Worm (Caenorhabditis elegans) whole organism, L4 larva: Measurements from ENCODE around the gene anmt-2.

Source experiments
- F10B5.3 ChIP-seq: sonication (generic microtip); optimal IDR thresholded peaks from 2 replicates; lab custom pipeline; 2016; ENCODE audit warnings: mild to moderate bottlenecking, missing genetic modification characterization, missing compliant biosample characterization
- Y48G9A.11 ChIP-seq: fragments of 200-800 bp; sonication (Bioruptor generic); IDR thresholded peaks from 2 replicates; pipeline ENCODE4 v1.3.6; 2022; ENCODE audit warnings: missing genetic modification reagents, missing genetic modification characterization, missing compliant biosample characterization
- aha-1 ChIP-seq: fragments of 150-350 bp; peaks from one replicate; lab custom pipeline; 2014; ENCODE audit warnings: missing biosample characterization, missing genetic modification characterization
- ama-1 ChIP-seq: fragments of 150-350 bp; optimal IDR thresholded peaks from 2 replicates; lab custom pipeline; 2014; ENCODE audit warnings: inconsistent platforms, mixed read lengths
- ceh-20 ChIP-seq: fragments of 200-800 bp; sonication (Bioruptor generic); IDR thresholded peaks from 2 replicates; pipeline ENCODE4 v1.3.6; 2022; ENCODE audit warnings: missing genetic modification reagents, missing genetic modification characterization, missing compliant biosample characterization
- ceh-32 ChIP-seq: sonication (generic microtip); optimal IDR thresholded peaks from 2 replicates; lab custom pipeline; 2016; ENCODE audit warnings: mild to moderate bottlenecking, missing genetic modification characterization, missing compliant biosample characterization; ENCODE audit not compliant: poor library complexity
- cey-2 ChIP-seq: sonication (generic microtip); optimal IDR thresholded peaks from 3 replicates; lab custom pipeline; 2017; ENCODE audit warnings: missing genetic modification characterization, mild to moderate bottlenecking, missing compliant biosample characterization, antibody characterized with exemption, borderline replicate concordance; ENCODE audit not compliant: insufficient read depth
- daf-12 ChIP-seq: fragments of 150-350 bp; optimal IDR thresholded peaks from 2 replicates; lab custom pipeline; 2014; ENCODE audit warnings: missing biosample characterization, missing genetic modification reagents, missing genetic modification characterization
- daf-16 ChIP-seq, 3 experiments: sonication (generic microtip); optimal IDR thresholded peaks; 2 replicates each; lab custom pipeline; 2016 to 2017; ENCODE audit warnings: missing genetic modification characterization in 3 of 3, missing genetic modification reagents in 3 of 3, mild to moderate bottlenecking in 2 of 3, missing compliant biosample characterization in 2 of 3, missing biosample characterization in 1 of 3, moderate library complexity in 1 of 3
- daf-19 ChIP-seq: fragments of 200-800 bp; sonication (Bioruptor generic); conservative IDR thresholded peaks from 2 replicates; pipeline ENCODE4 v1.3.6; 2022; ENCODE audit warnings: missing genetic modification characterization, missing compliant biosample characterization
- daf-8 ChIP-seq: fragments of 200-800 bp; sonication (Bioruptor generic); IDR thresholded peaks from 2 replicates; pipeline ENCODE4 v1.3.6; 2022; ENCODE audit warnings: missing genetic modification characterization, missing compliant biosample characterization
- dmd-6 ChIP-seq: fragments of 200-800 bp; sonication (Bioruptor generic); IDR thresholded peaks from 2 replicates; pipeline ENCODE4 v1.3.6; 2022; ENCODE audit warnings: missing genetic modification reagents, missing genetic modification characterization, missing compliant biosample characterization
- fkh-10 ChIP-seq: fragments of 150-350 bp; optimal IDR thresholded peaks from 2 replicates; lab custom pipeline; 2014; ENCODE audit warnings: missing biosample characterization, missing genetic modification reagents, missing genetic modification characterization
- hlh-11 ChIP-seq: fragments of 200-800 bp; sonication (Bioruptor generic); optimal IDR thresholded peaks from 2 replicates; lab custom pipeline; 2018; ENCODE audit warnings: mild to moderate bottlenecking, missing genetic modification characterization, missing compliant biosample characterization
- hlh-30 ChIP-seq: sonication (generic microtip); optimal IDR thresholded peaks from 2 replicates; lab custom pipeline; 2017; ENCODE audit warnings: antibody characterized with exemption, mild to moderate bottlenecking, missing genetic modification characterization, missing compliant biosample characterization; ENCODE audit not compliant: insufficient read depth
- hmg-1.1 ChIP-seq: fragments of 200-800 bp; sonication (Bioruptor generic); IDR thresholded peaks from 2 replicates; pipeline ENCODE4 v1.3.6; 2022; ENCODE audit warnings: missing genetic modification reagents, missing genetic modification characterization, missing compliant biosample characterization
- jun-1 ChIP-seq: fragments of 150-350 bp; optimal IDR thresholded peaks from 2 replicates; lab custom pipeline; 2014; ENCODE audit warnings: missing biosample characterization, missing genetic modification reagents, missing genetic modification characterization
- lin-1 ChIP-seq: fragments of 200-800 bp; sonication (Bioruptor generic); IDR thresholded peaks from 2 replicates; pipeline ENCODE4 v1.3.6; 2022; ENCODE audit warnings: missing genetic modification reagents, missing genetic modification characterization, missing compliant biosample characterization
- lin-13 ChIP-seq: fragments of 150-350 bp; optimal IDR thresholded peaks from 2 replicates; lab custom pipeline; 2014; ENCODE audit warnings: missing biosample characterization, missing genetic modification reagents, missing genetic modification characterization
- lir-3 ChIP-seq: sonication (generic microtip); optimal IDR thresholded peaks from 2 replicates; lab custom pipeline; 2016; ENCODE audit warnings: mild to moderate bottlenecking, missing genetic modification characterization, missing compliant biosample characterization
- lsy-2 ChIP-seq, 2 experiments: fragments of 150-350 bp in 1 of 2; sonication (generic microtip) in 1 of 2; optimal IDR thresholded peaks; 2 replicates each; lab custom pipeline; 2014 to 2017; ENCODE audit warnings: missing biosample characterization in 2 of 2, missing genetic modification characterization in 2 of 2
- mdl-1 ChIP-seq, 2 experiments: fragments of 150-350 bp in 1 of 2; sonication (generic microtip) in 1 of 2; optimal IDR thresholded peaks; 2 replicates each; lab custom pipeline; 2014 to 2017; ENCODE audit warnings: missing biosample characterization in 2 of 2, missing genetic modification characterization in 2 of 2
- mep-1 ChIP-seq: fragments of 150-350 bp; sonication (generic microtip); optimal IDR thresholded peaks from 3 replicates; lab custom pipeline; 2014; ENCODE audit warnings: missing biosample characterization, missing genetic modification characterization
- mxl-2 ChIP-seq: fragments of 200-800 bp; sonication (Bioruptor generic); conservative IDR thresholded peaks from 2 replicates; pipeline ENCODE4 v1.3.6; 2022; ENCODE audit warnings: missing genetic modification reagents, missing genetic modification characterization, missing compliant biosample characterization
- nhr-11 ChIP-seq: fragments of 150-350 bp; optimal IDR thresholded peaks from 2 replicates; lab custom pipeline; 2014; ENCODE audit warnings: missing biosample characterization, missing genetic modification characterization
- nhr-237 ChIP-seq: sonication (generic microtip); optimal IDR thresholded peaks from 2 replicates; lab custom pipeline; 2017; ENCODE audit warnings: missing biosample characterization, missing genetic modification characterization
- nhr-28 ChIP-seq: fragments of 150-350 bp; optimal IDR thresholded peaks from 2 replicates; lab custom pipeline; 2014; ENCODE audit warnings: missing biosample characterization, missing genetic modification characterization
- nhr-41 ChIP-seq: fragments of 200-800 bp; sonication (Bioruptor generic); IDR thresholded peaks from 2 replicates; pipeline ENCODE4 v1.3.6; 2022; ENCODE audit warnings: missing genetic modification reagents, missing genetic modification characterization, missing compliant biosample characterization
- nhr-42 ChIP-seq: fragments of 200-800 bp; sonication (Bioruptor generic); IDR thresholded peaks from 2 replicates; pipeline ENCODE4 v1.3.6; 2022; ENCODE audit warnings: missing genetic modification characterization, missing compliant biosample characterization
- nhr-48 ChIP-seq: sonication (generic microtip); optimal IDR thresholded peaks from 2 replicates; lab custom pipeline; 2016; ENCODE audit warnings: mild to moderate bottlenecking, missing genetic modification characterization, missing compliant biosample characterization
- nhr-76 ChIP-seq: fragments of 150-350 bp; optimal IDR thresholded peaks from 2 replicates; lab custom pipeline; 2014; ENCODE audit warnings: missing biosample characterization, missing genetic modification characterization
- pha-4 ChIP-seq, 2 experiments: fragments of 150-350 bp in 1 of 2; fragments of 200-800 bp in 1 of 2; sonication (Bioruptor generic) in 1 of 2; IDR thresholded peaks in 1 of 2; optimal IDR thresholded peaks in 1 of 2; 2 replicates each; pipeline versions ENCODE4 v1.3.6 to Lab custom; 2014 to 2022; ENCODE audit warnings: missing genetic modification characterization in 2 of 2, missing genetic modification reagents in 2 of 2, missing biosample characterization in 1 of 2, missing compliant biosample characterization in 1 of 2
- rbr-2 ChIP-seq: sonication (generic microtip); optimal IDR thresholded peaks from 2 replicates; lab custom pipeline; 2016; ENCODE audit warnings: missing genotype, missing genetic modification characterization, missing compliant biosample characterization
- set-16 ChIP-seq: fragments of 200-800 bp; sonication (Bioruptor generic); IDR thresholded peaks from 2 replicates; pipeline ENCODE4 v1.3.6; 2022; ENCODE audit warnings: missing genetic modification reagents, missing genetic modification characterization, missing compliant biosample characterization
- spr-3 ChIP-seq: fragments of 200-800 bp; sonication (Bioruptor generic); optimal IDR thresholded peaks from 2 replicates; lab custom pipeline; 2018; ENCODE audit warnings: mild to moderate bottlenecking, missing genetic modification characterization, missing compliant biosample characterization
- tra-1 ChIP-seq: fragments of 200-800 bp; sonication (Bioruptor generic); IDR thresholded peaks from 2 replicates; pipeline ENCODE4 v1.3.6; 2022; ENCODE audit warnings: missing genetic modification reagents, missing genetic modification characterization, missing compliant biosample characterization
- unc-130 ChIP-seq: sonication (generic microtip); optimal IDR thresholded peaks from 2 replicates; lab custom pipeline; 2016; ENCODE audit warnings: missing genetic modification reagents, missing genetic modification characterization, missing compliant biosample characterization
- unc-62 ChIP-seq, 3 experiments: fragments of 150-350 bp in 1 of 3; sonication (generic microtip); optimal IDR thresholded peaks in 2 of 3; peaks in 1 of 3; 1 replicate in 1 of 3; 2 replicates in 2 of 3; lab custom pipeline; 2014 to 2017; ENCODE audit warnings: missing biosample characterization in 3 of 3, missing genetic modification characterization in 3 of 3, missing genetic modification reagents in 3 of 3, missing genotype in 1 of 3
- zip-11 ChIP-seq: fragments of 200-800 bp; sonication (Bioruptor generic); IDR thresholded peaks from 2 replicates; pipeline ENCODE4 v1.3.6; 2022; ENCODE audit warnings: missing genetic modification characterization, missing compliant biosample characterization

The anmt-2 gene

DNA sequence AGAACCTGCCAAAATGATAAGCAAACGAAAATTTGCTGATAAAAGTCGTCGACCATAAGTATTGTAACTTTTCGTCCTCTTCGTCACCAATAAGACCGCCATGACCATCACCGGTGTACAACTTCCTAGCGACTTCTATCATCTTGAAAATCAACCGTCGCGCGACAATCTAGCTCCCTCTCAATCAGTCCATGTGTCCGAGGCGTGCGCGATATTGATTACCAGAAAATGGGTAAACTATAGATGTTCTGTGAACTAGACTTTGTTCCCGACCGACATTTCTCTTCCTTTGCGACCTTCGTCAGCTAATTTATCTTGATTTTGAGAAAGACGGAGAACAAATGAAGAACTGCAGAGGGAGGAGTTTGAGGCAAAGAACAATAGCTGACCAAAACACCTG is 12.2 kb downstream of the anmt-2 start (continued):
- TF ChIP-seq lir-3 (no peak), jun-1 (no peak), aha-1 (peak; percentile 84), zip-11 (GFP tag; lab: Robert Waterston, UW) (no peak), lin-1 (GFP tag; lab: Robert Waterston, UW) (no peak), cey-2 (tag; lab: Kevin White, UChicago) (no peak), ceh-32 (tag; lab: Kevin White, UChicago) (no peak)

DNA sequence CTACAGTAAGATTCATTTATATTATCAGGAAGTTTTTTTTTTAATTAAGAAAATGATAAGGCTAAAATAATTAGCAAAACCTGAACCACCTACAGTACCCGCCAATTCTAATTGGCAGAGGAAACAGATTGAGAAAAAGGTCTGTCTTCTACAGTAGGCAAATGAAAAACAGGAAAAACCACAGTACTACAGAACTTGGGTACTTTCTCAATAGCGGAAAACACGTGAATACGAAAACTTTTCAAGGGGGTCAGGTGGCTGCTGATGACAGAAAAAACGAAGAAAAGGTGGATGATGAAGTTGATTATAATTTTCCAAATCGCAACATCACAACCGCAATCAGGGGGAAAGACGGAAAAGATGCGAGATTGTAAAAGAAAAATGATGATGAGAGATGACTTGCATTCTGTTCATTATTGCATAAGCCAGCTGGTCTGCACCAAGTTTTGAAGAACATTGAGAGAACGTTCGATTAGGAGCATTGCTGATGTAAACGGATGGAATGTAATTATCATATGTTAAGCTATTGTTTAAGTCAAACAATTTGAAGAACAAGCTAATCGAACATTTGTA is 13.1 kb downstream of the anmt-2 start:
- peak in 1 of 2 experiments; percentile 78 for TF ChIP-seq unc-62 (GFP tag; optimal IDR thresholded peaks at IDR 0.05 in 1 of 2; lab: Kevin White, UChicago)
- no peak for TF ChIP-seq unc-62 (tag; optimal IDR thresholded peaks at IDR 0.05; lab: Kevin White, UChicago)
- peak in 1 of 2 experiments; percentile 26 for TF ChIP-seq lsy-2 (tag; optimal IDR thresholded peaks at IDR 0.05; lab: Kevin White, UChicago)
- no peak for TF ChIP-seq lin-13 (GFP tag; lab: Kevin White, UChicago)
- TF ChIP-seq nhr-11: peak; percentile 81
- TF ChIP-seq nhr-28: peak; percentile 56
- peak; percentile 22 for TF ChIP-seq hlh-11
- TF ChIP-seq hlh-30: peak; percentile 80
- TF ChIP-seq nhr-237 (tag; lab: Kevin White, UChicago): no peak
- no peak for TF ChIP-seq nhr-76 (tag; lab: Kevin White, UChicago)
- TF ChIP-seq mdl-1 (tag; optimal IDR thresholded peaks at IDR 0.05; lab: Kevin White, UChicago): peak in 1 of 2 experiments; percentile 73
- TF ChIP-seq cey-2 (tag; lab: Kevin White, UChicago): peak; percentile 60
- TF ChIP-seq nhr-48 (tag; lab: Kevin White, UChicago): peak; percentile 60

DNA sequence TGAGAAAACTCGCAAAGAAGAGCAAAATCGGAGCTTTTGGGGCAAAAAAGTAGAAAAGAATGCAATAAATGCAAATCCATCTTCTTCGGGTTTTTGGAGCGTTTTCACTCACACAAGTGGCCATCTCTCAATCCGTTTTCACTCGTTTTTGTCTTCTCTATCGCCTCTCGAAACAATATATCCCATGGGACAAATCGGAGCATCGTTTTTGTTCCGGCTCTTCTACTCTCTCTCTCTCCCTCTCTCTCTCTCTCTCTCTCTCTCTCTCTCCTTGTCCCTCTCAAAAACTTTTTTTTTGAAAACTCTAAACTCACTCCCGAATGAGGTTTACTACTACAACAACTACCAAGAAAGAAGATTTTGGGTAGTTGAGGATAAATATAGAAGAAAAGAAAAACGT is 16.0 kb downstream of the anmt-2 start:
- TF ChIP-seq ceh-20 (GFP tag; lab: Robert Waterston, UW) (peak; percentile 37; the same call in 1 of the 2 replicates), daf-16 (GFP tag; optimal IDR thresholded peaks at IDR 0.05; lab: Kevin White, UChicago) (no peak), daf-16 (tag; optimal IDR thresholded peaks at IDR 0.05; lab: Kevin White, UChicago) (no peak), F10B5.3 (tag; lab: Kevin White, UChicago) (no peak), unc-62 (GFP tag; optimal IDR thresholded peaks at IDR 0.05 in 1 of 2; lab: Kevin White, UChicago) (peak in 1 of 2 experiments; percentile 2), unc-62 (tag; optimal IDR thresholded peaks at IDR 0.05; lab: Kevin White, UChicago) (no peak), pha-4 (GFP tag; IDR thresholded peaks at IDR 0.05; lab: Robert Waterston, UW) (0 out of 2 replicates have a peak, but pooled peaks have one; percentile 10), pha-4 (tag; optimal IDR thresholded peaks at IDR 0.05; lab: Kevin White, UChicago) (no peak), nhr-42 (GFP tag; lab: Robert Waterston, UW) (no peak), lsy-2 (tag; optimal IDR thresholded peaks at IDR 0.05; lab: Kevin White, UChicago) (peak in 1 of 2 experiments; percentile 33), Y48G9A.11 (GFP tag; lab: Robert Waterston, UW) (no peak), aha-1 (peak; percentile 99), fkh-10 (GFP tag; lab: Kevin White, UChicago) (peak; percentile 48), set-16 (GFP tag; lab: Robert Waterston, UW) (no peak; the same call in 1 of the 2 replicates), nhr-11 (no peak)

DNA sequence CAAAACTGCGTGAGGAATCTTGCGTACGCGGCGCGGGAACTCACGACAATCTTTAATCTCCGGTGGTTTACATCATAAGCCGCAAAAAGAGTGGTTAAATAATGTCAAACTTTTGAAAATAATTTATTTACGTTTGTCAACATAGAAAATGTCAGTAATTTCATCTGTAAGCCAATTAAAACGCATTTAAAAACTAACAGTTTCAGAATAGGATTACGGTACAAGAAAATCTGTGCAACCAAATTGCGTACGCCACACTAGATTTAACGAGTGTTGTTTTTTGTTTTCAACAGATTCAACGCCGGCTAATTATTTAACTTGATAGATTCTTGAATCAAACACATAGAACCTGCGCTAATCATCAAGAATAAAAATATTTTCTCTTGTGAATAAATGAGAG is 16.7 kb downstream of the anmt-2 start:
- no peak for TF ChIP-seq hlh-30
- TF ChIP-seq spr-3 (GFP tag; lab: Kevin White, UChicago): no peak

DNA sequence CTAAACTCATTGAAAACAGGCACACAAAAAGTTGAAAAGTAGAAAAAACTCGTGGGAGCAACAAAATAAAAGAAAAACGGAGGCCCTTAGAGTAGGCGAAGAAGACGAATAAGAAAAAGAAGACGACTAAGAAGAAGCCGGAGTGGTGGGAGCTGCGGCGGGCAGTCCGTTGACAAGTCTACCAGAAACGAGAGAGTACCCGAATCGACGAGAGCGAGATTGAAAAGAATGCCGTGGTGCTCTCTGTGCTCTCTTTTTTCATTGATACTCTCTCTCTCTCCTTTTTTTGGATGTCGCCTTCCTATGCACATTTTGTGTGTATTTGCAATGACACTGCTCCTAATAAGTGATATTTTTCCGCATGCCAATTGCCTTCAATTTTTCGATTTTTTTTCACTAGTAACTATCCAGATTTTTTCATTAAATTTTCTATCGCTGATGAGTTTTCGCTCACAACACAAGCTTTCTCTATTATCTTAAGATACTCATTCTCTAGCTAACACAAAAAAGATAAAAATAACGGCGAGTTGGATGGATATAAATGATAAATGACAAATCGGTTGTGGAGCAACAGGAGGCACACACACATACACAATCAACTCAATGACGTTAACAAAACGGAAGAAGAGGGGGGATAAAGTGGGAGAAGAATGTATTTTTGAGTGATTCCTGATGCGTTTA is 17.5 kb downstream of the anmt-2 start:
- no peak for TF ChIP-seq unc-130 (GFP tag; lab: Kevin White, UChicago)
- no peak for TF ChIP-seq nhr-237 (tag; lab: Kevin White, UChicago)
- TF ChIP-seq fkh-10 (GFP tag; lab: Kevin White, UChicago): peak; percentile 16
- peak; percentile 60; the same call in 1 of the 2 replicates for TF ChIP-seq hmg-1.1 (GFP tag; lab: Robert Waterston, UW)
- TF ChIP-seq mxl-2 (GFP tag; lab: Robert Waterston, UW): no peak
- no peak for TF ChIP-seq nhr-41 (GFP tag; lab: Robert Waterston, UW)
- TF ChIP-seq daf-12 (tag; lab: Kevin White, UChicago): no peak
- TF ChIP-seq tra-1 (GFP tag; lab: Robert Waterston, UW): 0 out of 2 replicates have a peak, but pooled peaks have one; percentile 13
- TF ChIP-seq dmd-6 (GFP tag; lab: Robert Waterston, UW): 0 out of 2 replicates have a peak, but pooled peaks have one; percentile 6
- TF ChIP-seq ama-1 (lab: Kevin White, UChicago): no peak
- TF ChIP-seq mep-1: peak; percentile 7
- no peak for TF ChIP-seq daf-8
- TF ChIP-seq nhr-48 (tag; lab: Kevin White, UChicago): no peak
- peak; percentile 39 for TF ChIP-seq rbr-2 (tag; lab: Kevin White, UChicago)
- no peak for TF ChIP-seq ceh-32 (tag; lab: Kevin White, UChicago)
- no peak for TF ChIP-seq daf-19
